Worm (Caenorhabditis elegans) whole organism, L4 larva: ENCODE data around the gene mrpl-48.

Experiments used
- F37D6.2 ChIP-seq: sonication (generic microtip); optimal IDR thresholded peaks from 2 replicates; lab custom pipeline; 2016; ENCODE audit warnings: mild to moderate bottlenecking, missing genetic modification characterization, missing compliant biosample characterization
- F44E2.7 ChIP-seq: fragments of 200-800 bp; sonication (Bioruptor generic); IDR thresholded peaks from 2 replicates; pipeline ENCODE4 v2.1.2; 2022; ENCODE audit warnings: missing genetic modification characterization, missing compliant biosample characterization
- F49E8.2 ChIP-seq: sonication (generic microtip); optimal IDR thresholded peaks from 2 replicates; lab custom pipeline; 2016; ENCODE audit warnings: missing compliant biosample characterization, mild to moderate bottlenecking, missing genetic modification characterization, borderline replicate concordance
- T26A8.4 ChIP-seq: fragments of 200-800 bp; sonication (Bioruptor generic); IDR thresholded peaks from 2 replicates; pipeline ENCODE4 v1.3.6; 2022; ENCODE audit warnings: missing genetic modification characterization, missing compliant biosample characterization
- Y105C5A.15 ChIP-seq: fragments of 200-800 bp; sonication (Bioruptor generic); IDR thresholded peaks from 2 replicates; pipeline ENCODE4 v1.3.6; 2022; ENCODE audit warnings: missing genetic modification characterization, missing compliant biosample characterization
- aly-2 ChIP-seq: sonication (generic microtip); optimal IDR thresholded peaks from 2 replicates; lab custom pipeline; 2018; ENCODE audit warnings: missing biosample characterization, missing genetic modification characterization
- arid-1 ChIP-seq: fragments of 200-800 bp; sonication (Bioruptor generic); conservative IDR thresholded peaks from 2 replicates; pipeline ENCODE4 v1.3.6; 2022; ENCODE audit warnings: missing genetic modification reagents, missing genetic modification characterization, missing compliant biosample characterization
- attf-4 ChIP-seq: sonication (generic microtip); optimal IDR thresholded peaks from 3 replicates; lab custom pipeline; 2017; ENCODE audit warnings: missing biosample characterization, missing genetic modification characterization
- ceh-20 ChIP-seq: fragments of 200-800 bp; sonication (Bioruptor generic); IDR thresholded peaks from 2 replicates; pipeline ENCODE4 v1.3.6; 2022; ENCODE audit warnings: missing genetic modification reagents, missing genetic modification characterization, missing compliant biosample characterization
- ceh-32 ChIP-seq: sonication (generic microtip); optimal IDR thresholded peaks from 2 replicates; lab custom pipeline; 2016; ENCODE audit warnings: mild to moderate bottlenecking, missing genetic modification characterization, missing compliant biosample characterization; ENCODE audit not compliant: poor library complexity
- ceh-62 ChIP-seq: sonication (generic microtip); optimal IDR thresholded peaks from 2 replicates; lab custom pipeline; 2017; ENCODE audit warnings: missing biosample characterization, missing genetic modification characterization
- cey-2 ChIP-seq: sonication (generic microtip); optimal IDR thresholded peaks from 3 replicates; lab custom pipeline; 2017; ENCODE audit warnings: missing genetic modification characterization, mild to moderate bottlenecking, missing compliant biosample characterization, antibody characterized with exemption, borderline replicate concordance; ENCODE audit not compliant: insufficient read depth
- daf-16 ChIP-seq, 3 experiments: sonication (generic microtip); optimal IDR thresholded peaks; 2 replicates each; lab custom pipeline; 2016 to 2017; ENCODE audit warnings: missing genetic modification characterization in 3 of 3, missing genetic modification reagents in 3 of 3, mild to moderate bottlenecking in 2 of 3, missing compliant biosample characterization in 2 of 3, missing biosample characterization in 1 of 3, moderate library complexity in 1 of 3
- dmd-8 ChIP-seq: fragments of 200-800 bp; sonication (Bioruptor generic); IDR thresholded peaks from 2 replicates; pipeline ENCODE4 v1.3.6; 2022; ENCODE audit warnings: missing genetic modification characterization, missing compliant biosample characterization
- dmd-9 ChIP-seq: fragments of 200-800 bp; sonication (Bioruptor generic); IDR thresholded peaks from 2 replicates; pipeline ENCODE4 v1.3.6; 2022; ENCODE audit warnings: missing genetic modification reagents, missing genetic modification characterization, missing compliant biosample characterization
- dpl-1 ChIP-seq: fragments of 150-350 bp; optimal IDR thresholded peaks from 2 replicates; lab custom pipeline; 2014; ENCODE audit warnings: missing biosample characterization, missing genetic modification reagents, missing genetic modification characterization
- egl-27 ChIP-seq: sonication (generic microtip); optimal IDR thresholded peaks from 3 replicates; lab custom pipeline; 2017; ENCODE audit warnings: missing biosample characterization, missing genetic modification reagents, missing genetic modification characterization
- fkh-10 ChIP-seq: fragments of 150-350 bp; optimal IDR thresholded peaks from 2 replicates; lab custom pipeline; 2014; ENCODE audit warnings: missing biosample characterization, missing genetic modification reagents, missing genetic modification characterization
- hif-1 ChIP-seq, 2 experiments: sonication (generic microtip); optimal IDR thresholded peaks; 2 replicates each; lab custom pipeline; 2016 to 2017; ENCODE audit warnings: missing compliant biosample characterization in 2 of 2, missing genetic modification characterization in 2 of 2, missing genetic modification reagents in 2 of 2, missing genotype in 2 of 2, mild to moderate bottlenecking in 1 of 2
- hlh-11 ChIP-seq: fragments of 200-800 bp; sonication (Bioruptor generic); optimal IDR thresholded peaks from 2 replicates; lab custom pipeline; 2018; ENCODE audit warnings: mild to moderate bottlenecking, missing genetic modification characterization, missing compliant biosample characterization
- hlh-30 ChIP-seq: sonication (generic microtip); optimal IDR thresholded peaks from 2 replicates; lab custom pipeline; 2017; ENCODE audit warnings: antibody characterized with exemption, mild to moderate bottlenecking, missing genetic modification characterization, missing compliant biosample characterization; ENCODE audit not compliant: insufficient read depth
- hmg-1.1 ChIP-seq: fragments of 200-800 bp; sonication (Bioruptor generic); IDR thresholded peaks from 2 replicates; pipeline ENCODE4 v1.3.6; 2022; ENCODE audit warnings: missing genetic modification reagents, missing genetic modification characterization, missing compliant biosample characterization
- lin-13 ChIP-seq: fragments of 150-350 bp; optimal IDR thresholded peaks from 2 replicates; lab custom pipeline; 2014; ENCODE audit warnings: missing biosample characterization, missing genetic modification reagents, missing genetic modification characterization
- lin-15B ChIP-seq: fragments of 150-350 bp; sonication (generic microtip); optimal IDR thresholded peaks from 3 replicates; lab custom pipeline; 2014; ENCODE audit warnings: missing biosample characterization, missing genetic modification characterization
- mdt-29 ChIP-seq: fragments of 200-800 bp; sonication (Bioruptor generic); IDR thresholded peaks from 2 replicates; pipeline ENCODE4 v1.3.6; 2022; ENCODE audit warnings: missing genetic modification reagents, missing genetic modification characterization, missing compliant biosample characterization
- mep-1 ChIP-seq: fragments of 150-350 bp; sonication (generic microtip); optimal IDR thresholded peaks from 3 replicates; lab custom pipeline; 2014; ENCODE audit warnings: missing biosample characterization, missing genetic modification characterization
- mes-2 ChIP-seq: sonication (generic microtip); optimal IDR thresholded peaks from 2 replicates; lab custom pipeline; 2016; ENCODE audit warnings: missing genotype, mild to moderate bottlenecking, missing genetic modification characterization, missing compliant biosample characterization; ENCODE audit not compliant: poor library complexity, severe bottlenecking
- mxl-2 ChIP-seq: fragments of 200-800 bp; sonication (Bioruptor generic); conservative IDR thresholded peaks from 2 replicates; pipeline ENCODE4 v1.3.6; 2022; ENCODE audit warnings: missing genetic modification reagents, missing genetic modification characterization, missing compliant biosample characterization
- mxl-3 ChIP-seq: fragments of 200-800 bp; sonication (Bioruptor generic); optimal IDR thresholded peaks from 2 replicates; lab custom pipeline; 2018; ENCODE audit warnings: mild to moderate bottlenecking, missing genetic modification characterization, missing compliant biosample characterization
- nhr-10 ChIP-seq: fragments of 150-350 bp; optimal IDR thresholded peaks from 2 replicates; lab custom pipeline; 2014; ENCODE audit warnings: missing biosample characterization, missing genetic modification characterization
- nhr-237 ChIP-seq: sonication (generic microtip); optimal IDR thresholded peaks from 2 replicates; lab custom pipeline; 2017; ENCODE audit warnings: missing biosample characterization, missing genetic modification characterization
- nhr-41 ChIP-seq: fragments of 200-800 bp; sonication (Bioruptor generic); IDR thresholded peaks from 2 replicates; pipeline ENCODE4 v1.3.6; 2022; ENCODE audit warnings: missing genetic modification reagents, missing genetic modification characterization, missing compliant biosample characterization
- nhr-76 ChIP-seq: fragments of 150-350 bp; optimal IDR thresholded peaks from 2 replicates; lab custom pipeline; 2014; ENCODE audit warnings: missing biosample characterization, missing genetic modification characterization
- nhr-77 ChIP-seq: fragments of 150-350 bp; optimal IDR thresholded peaks from 2 replicates; lab custom pipeline; 2014; ENCODE audit warnings: missing biosample characterization, missing genetic modification characterization
- php-3 ChIP-seq: fragments of 200-800 bp; sonication (Bioruptor generic); IDR thresholded peaks from 2 replicates; pipeline ENCODE4 v1.3.6; 2022; ENCODE audit warnings: missing genetic modification reagents, missing genetic modification characterization, missing compliant biosample characterization
- pqm-1 ChIP-seq: sonication (generic microtip); optimal IDR thresholded peaks from 2 replicates; lab custom pipeline; 2017; ENCODE audit warnings: missing biosample characterization, missing genetic modification characterization
- saeg-2 ChIP-seq: fragments of 200-800 bp; sonication (Bioruptor generic); IDR thresholded peaks from 2 replicates; pipeline ENCODE4 v1.3.6; 2022; ENCODE audit warnings: missing genetic modification reagents, missing genetic modification characterization, missing compliant biosample characterization
- sdz-12 ChIP-seq: fragments of 200-800 bp; sonication (Bioruptor generic); optimal IDR thresholded peaks from 2 replicates; lab custom pipeline; 2018; ENCODE audit warnings: mild to moderate bottlenecking, missing genetic modification characterization, missing compliant biosample characterization
- set-16 ChIP-seq: fragments of 200-800 bp; sonication (Bioruptor generic); IDR thresholded peaks from 2 replicates; pipeline ENCODE4 v1.3.6; 2022; ENCODE audit warnings: missing genetic modification reagents, missing genetic modification characterization, missing compliant biosample characterization
- skn-1 ChIP-seq: fragments of 150-350 bp; optimal IDR thresholded peaks from 2 replicates; lab custom pipeline; 2014; ENCODE audit warnings: missing biosample characterization, missing genetic modification characterization
- snpc-4 ChIP-seq: fragments of 150-350 bp; optimal IDR thresholded peaks from 2 replicates; lab custom pipeline; 2014; ENCODE audit warnings: missing biosample characterization, missing genetic modification characterization
- spr-1 ChIP-seq: sonication (generic microtip); optimal IDR thresholded peaks from 2 replicates; lab custom pipeline; 2016; ENCODE audit warnings: mild to moderate bottlenecking, missing genetic modification characterization, missing compliant biosample characterization
- tag-97 ChIP-seq: fragments of 200-800 bp; sonication (Bioruptor generic); IDR thresholded peaks from 2 replicates; pipeline ENCODE4 v1.3.6; 2022; ENCODE audit warnings: missing genetic modification characterization, missing compliant biosample characterization
- unc-130 ChIP-seq: sonication (generic microtip); optimal IDR thresholded peaks from 2 replicates; lab custom pipeline; 2016; ENCODE audit warnings: missing genetic modification reagents, missing genetic modification characterization, missing compliant biosample characterization
- vab-7 ChIP-seq: fragments of 200-800 bp; sonication (Bioruptor generic); IDR thresholded peaks from 2 replicates; pipeline ENCODE4 v1.3.6; 2022; ENCODE audit warnings: missing genetic modification reagents, missing genetic modification characterization, missing compliant biosample characterization
- zip-11 ChIP-seq: fragments of 200-800 bp; sonication (Bioruptor generic); IDR thresholded peaks from 2 replicates; pipeline ENCODE4 v1.3.6; 2022; ENCODE audit warnings: missing genetic modification characterization, missing compliant biosample characterization
- zip-2 ChIP-seq: fragments of 150-350 bp; optimal IDR thresholded peaks from 2 replicates; lab custom pipeline; 2014; ENCODE audit warnings: missing biosample characterization, missing genetic modification characterization
- ztf-11 ChIP-seq: fragments of 150-350 bp; optimal IDR thresholded peaks from 2 replicates; lab custom pipeline; 2014; ENCODE audit warnings: missing biosample characterization, missing genetic modification characterization
- ztf-7 ChIP-seq: fragments of 150-350 bp; optimal IDR thresholded peaks from 2 replicates; lab custom pipeline; 2014; ENCODE audit warnings: missing biosample characterization, missing genetic modification characterization

The mrpl-48 gene

DNA sequence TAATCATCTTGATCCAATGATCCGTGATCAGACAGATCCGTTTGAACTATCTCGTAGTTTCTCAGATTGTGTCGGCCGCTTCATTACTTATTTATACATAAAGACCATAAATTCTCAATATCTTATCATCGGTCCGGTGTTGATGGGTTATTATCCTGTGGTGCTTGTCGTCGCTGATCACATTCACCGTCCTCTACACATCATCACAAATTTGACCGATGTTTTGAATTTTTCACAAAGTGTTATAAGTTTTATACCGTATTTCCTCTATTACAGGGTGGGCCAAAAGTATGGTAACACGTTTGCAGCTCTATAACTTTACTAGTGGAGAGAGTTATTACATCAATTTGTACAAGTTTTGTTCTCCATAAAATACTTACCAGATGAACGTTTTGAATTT, 5.6 kb upstream of the mrpl-48 start (continued):
- no peak for TF ChIP-seq hlh-30 (tag; lab: Kevin White, UChicago)
- TF ChIP-seq dmd-8 (GFP tag; lab: Robert Waterston, UW): no peak
- TF ChIP-seq F44E2.7: no peak
- TF ChIP-seq F37D6.2 (tag; lab: Kevin White, UChicago): no peak
- no peak for TF ChIP-seq dpl-1
- TF ChIP-seq fkh-10 (GFP tag; lab: Kevin White, UChicago): no peak
- TF ChIP-seq, all 104 proteins: peak for 10

DNA sequence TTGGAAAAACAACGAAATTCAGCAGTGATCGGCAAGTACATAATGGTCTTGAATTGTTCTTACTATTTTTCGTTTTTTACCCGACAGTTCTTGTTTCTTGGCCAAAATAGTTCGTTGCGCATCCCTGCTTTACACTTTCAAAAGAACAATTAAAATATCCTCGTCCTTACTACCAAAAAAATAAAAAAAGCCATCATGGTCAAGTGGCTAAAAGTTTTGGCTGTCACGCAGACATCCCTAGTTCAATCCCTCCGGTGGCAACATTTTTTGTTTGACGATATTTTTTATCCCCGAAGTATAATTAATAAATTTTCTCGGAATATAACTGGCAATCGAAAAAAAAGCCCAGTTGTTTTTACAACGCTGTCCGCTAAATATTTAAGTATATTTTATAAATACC, 1.6 kb upstream of the mrpl-48 start:
- TF ChIP-seq egl-27 (no peak), ceh-62 (tag; lab: Kevin White, UChicago) (no peak), ceh-20 (GFP tag; lab: Robert Waterston, UW) (no peak), skn-1 (tag; lab: Kevin White, UChicago) (no peak), saeg-2 (GFP tag; lab: Robert Waterston, UW) (0 out of 2 replicates have a peak, but pooled peaks have one; percentile 52), lin-15B (tag; lab: Kevin White, UChicago) (no peak), nhr-237 (tag; lab: Kevin White, UChicago) (no peak), ztf-7 (tag; lab: Kevin White, UChicago) (no peak), attf-4 (no peak), mxl-3 (GFP tag; lab: Kevin White, UChicago) (no peak), F37D6.2 (tag; lab: Kevin White, UChicago) (no peak), ztf-11 (tag; lab: Kevin White, UChicago) (no peak), aly-2 (no peak), nhr-10 (tag; lab: Kevin White, UChicago) (no peak), vab-7 (peak; percentile 78), nhr-41 (GFP tag; lab: Robert Waterston, UW) (0 out of 2 replicates have a peak, but pooled peaks have one; percentile 37), php-3 (GFP tag; lab: Robert Waterston, UW) (0 out of 2 replicates have a peak, but pooled peaks have one; percentile 25), nhr-77 (tag; lab: Kevin White, UChicago) (no peak), nhr-76 (tag; lab: Kevin White, UChicago) (no peak), cey-2 (tag; lab: Kevin White, UChicago) (no peak), F49E8.2 (tag; lab: Kevin White, UChicago) (peak; percentile 70), lin-13 (GFP tag; lab: Kevin White, UChicago) (no peak), arid-1 (GFP tag; lab: Robert Waterston, UW) (peak; percentile 94), dmd-8 (GFP tag; lab: Robert Waterston, UW) (peak; percentile 86), ceh-32 (no peak), F44E2.7 (0 out of 2 replicates have a peak, but pooled peaks have one; percentile 19), dmd-9 (no peak), mes-2 (tag; lab: Kevin White, UChicago) (peak; percentile 10), unc-130 (GFP tag; lab: Kevin White, UChicago) (peak; percentile 33), hmg-1.1 (no peak), pqm-1 (tag; lab: Kevin White, UChicago) (no peak), spr-1 (tag; lab: Kevin White, UChicago) (no peak), Y105C5A.15 (GFP tag; lab: Robert Waterston, UW) (peak; percentile 99), snpc-4 (tag; lab: Kevin White, UChicago) (no peak), daf-16 (GFP tag; optimal IDR thresholded peaks at IDR 0.05; lab: Kevin White, UChicago) (peak in 1 of 2 experiments; percentile 27), daf-16 (tag; optimal IDR thresholded peaks at IDR 0.05; lab: Kevin White, UChicago) (no peak), set-16 (no peak), zip-2 (tag; lab: Kevin White, UChicago) (no peak), sdz-12 (GFP tag; lab: Kevin White, UChicago) (no peak), hif-1 (tag; optimal IDR thresholded peaks at IDR 0.05; lab: Kevin White, UChicago) (no peak), mep-1 (tag; lab: Kevin White, UChicago) (no peak), T26A8.4 (GFP tag; lab: Robert Waterston, UW) (no peak), mdt-29 (GFP tag; lab: Robert Waterston, UW) (no peak), tag-97 (GFP tag; lab: Robert Waterston, UW) (no peak), mxl-2 (GFP tag; lab: Robert Waterston, UW) (no peak), hlh-11 (tag; lab: Kevin White, UChicago) (no peak), zip-11 (GFP tag; lab: Robert Waterston, UW) (no peak)
